Worm (Caenorhabditis elegans): ENCODE measurements around the gene ssp-35.

Gene ssp-35

DNA sequence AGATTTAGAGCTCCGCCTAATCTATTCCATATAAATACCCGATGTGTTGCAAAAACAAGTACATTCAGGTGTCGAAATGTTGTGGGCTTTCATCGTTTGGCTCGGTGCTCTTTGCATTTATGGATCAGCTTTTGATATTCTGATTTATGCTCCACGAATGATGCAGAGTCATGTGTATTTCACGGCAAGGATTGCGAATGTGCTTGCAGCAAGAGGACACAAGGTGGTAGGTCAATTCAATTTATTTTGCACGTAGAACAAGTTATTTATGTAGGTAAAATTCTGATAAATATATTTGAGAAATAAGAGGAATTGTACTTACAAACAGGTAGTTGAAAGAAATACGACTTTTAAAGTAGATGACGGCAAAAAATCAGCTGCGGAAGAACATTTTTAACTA, 4.7 kb downstream of the ssp-35 start, which contains the start of gene ugt-56:
Gene ugt-56 (plus strand): TSS at position 61 of the 400 bp plus-strand sequence.
- TF ChIP-seq dsc-1 (tag; optimal IDR thresholded peaks at IDR 0.05) = peak; percentile 40
- TF ChIP-seq lsy-2 (tag; optimal IDR thresholded peaks at IDR 0.05) = no peak
- TF ChIP-seq pax-3 (tag; optimal IDR thresholded peaks at IDR 0.05) = peak; percentile 28
- peak; percentile 13 for TF ChIP-seq fkh-8 (tag; optimal IDR thresholded peaks at IDR 0.05)

DNA sequence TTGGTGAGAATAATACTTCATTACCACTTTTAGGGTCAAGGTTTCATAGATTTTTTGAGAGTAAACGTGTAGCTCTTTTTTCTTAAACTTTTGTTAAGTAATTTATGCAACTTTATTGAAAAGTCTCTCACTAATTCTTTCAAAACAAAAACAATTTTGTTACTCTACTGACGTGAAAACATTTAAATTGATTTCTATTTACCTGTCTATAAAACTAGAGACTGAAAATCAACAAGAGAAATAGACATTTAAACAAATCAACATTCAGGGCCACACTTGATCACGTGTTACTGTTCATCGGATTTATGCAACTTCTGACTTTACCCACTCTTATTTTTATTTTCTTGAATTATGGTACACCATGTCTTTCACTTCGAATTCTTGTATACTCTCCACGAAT, 7.2 kb downstream of the ssp-35 start, which contains the start of gene ugt-55:
Gene ugt-55 (plus strand): TSS at position 301 of the 400 bp plus-strand sequence.
- TF ChIP-seq nhr-85 (tag) (peak; percentile 45), mdl-1 (tag; optimal IDR thresholded peaks at IDR 0.05) (no peak), lir-3 (tag; optimal IDR thresholded peaks at IDR 0.05; ENCODE audit: poor library complexity) (no peak), nhr-71 (tag; optimal IDR thresholded peaks at IDR 0.05) (no peak), lin-15B (tag; optimal IDR thresholded peaks at IDR 0.05) (no peak), snu-23 (GFP tag; optimal IDR thresholded peaks at IDR 0.05) (no peak)

DNA sequence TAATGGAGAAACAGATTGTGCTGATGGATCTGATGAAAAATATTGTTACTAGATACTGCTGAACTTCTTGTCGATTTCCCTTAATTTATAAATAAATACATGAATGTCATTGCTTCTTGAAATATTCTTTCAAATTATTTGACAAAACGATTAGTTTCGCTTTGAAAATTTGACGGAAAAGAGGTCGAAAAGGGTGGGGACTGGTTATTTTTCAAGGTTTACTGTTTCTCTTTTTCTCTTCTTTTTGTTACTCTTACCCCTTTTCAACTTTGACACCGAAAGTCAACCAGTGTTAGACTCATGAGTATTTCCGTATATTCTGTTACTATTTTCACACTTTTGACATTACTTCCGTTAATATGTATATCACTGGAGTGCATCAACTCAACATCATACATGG, 8.3 kb downstream of the ssp-35 start, which contains the start of gene T04H1.12:
Gene T04H1.12 (plus strand): TSS at position 301 of the 400 bp plus-strand sequence.
- TF ChIP-seq nhr-12 (tag; optimal IDR thresholded peaks at IDR 0.05) = no peak
- no peak for TF ChIP-seq C34B4.2 (tag; optimal IDR thresholded peaks at IDR 0.05)
- no peak for TF ChIP-seq rnt-1 (tag; optimal IDR thresholded peaks at IDR 0.05)
- no peak for TF ChIP-seq efl-3 (GFP tag; optimal IDR thresholded peaks at IDR 0.05)
- no peak for TF ChIP-seq zip-4 (GFP tag; optimal IDR thresholded peaks at IDR 0.05)

DNA sequence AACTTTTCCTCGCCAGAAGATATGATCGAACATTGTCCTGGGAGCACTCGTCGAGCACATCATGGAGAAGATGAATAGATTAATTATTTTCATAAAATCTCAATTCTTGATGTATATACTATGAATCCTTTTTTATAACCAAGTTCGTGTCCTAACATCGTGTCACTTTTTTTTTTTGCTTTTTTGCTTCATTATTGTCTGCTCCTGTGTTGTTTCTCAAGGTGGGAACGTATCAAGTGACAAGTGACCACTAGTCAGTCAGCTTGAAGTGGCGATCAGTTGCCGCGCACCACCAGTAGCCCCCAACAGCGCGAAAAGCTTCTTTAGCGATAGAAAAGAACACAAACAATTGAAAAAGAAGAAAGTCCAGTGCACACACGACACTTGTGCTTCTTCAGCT, 11.4 kb downstream of the ssp-35 start, which contains the start of gene lrx-1:
Gene lrx-1 (plus strand): TSS at position 301 of the 400 bp plus-strand sequence.
- TF ChIP-seq C34B4.2 (tag; optimal IDR thresholded peaks at IDR 0.05) (no peak), nhr-12 (tag; optimal IDR thresholded peaks at IDR 0.05) (no peak), lsy-2 (tag; optimal IDR thresholded peaks at IDR 0.05) (no peak), C04F5.9 (tag; optimal IDR thresholded peaks at IDR 0.05) (no peak)

DNA sequence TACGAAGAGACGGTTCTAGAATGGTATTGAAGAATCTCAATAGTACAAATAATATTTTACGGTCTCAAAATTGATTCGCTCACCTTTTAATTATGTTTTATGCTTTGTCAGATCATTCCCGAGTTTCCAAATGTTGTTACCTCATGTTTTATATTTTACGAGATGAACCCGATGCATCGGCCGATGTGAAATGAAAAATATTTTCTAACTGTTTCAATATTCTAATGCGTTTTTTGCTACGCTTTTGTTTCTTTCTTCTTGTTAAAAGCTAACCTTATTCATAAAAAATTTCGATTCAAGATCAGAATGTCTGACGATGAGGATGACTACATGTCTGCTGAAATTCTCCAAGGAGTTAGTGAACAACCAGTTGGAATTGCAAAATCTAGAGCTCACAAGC, 12.6 kb downstream of the ssp-35 start, which contains the start of gene T04H1.5:
Gene T04H1.5 (plus strand): TSS at position 301 of the 400 bp plus-strand sequence.
- no peak for TF ChIP-seq nhr-12 (tag; optimal IDR thresholded peaks at IDR 0.05)
- TF ChIP-seq C04F5.9 (tag; optimal IDR thresholded peaks at IDR 0.05) = no peak
- TF ChIP-seq skn-1 (tag; optimal IDR thresholded peaks at IDR 0.05) = no peak
- no peak for TF ChIP-seq pax-3 (tag; optimal IDR thresholded peaks at IDR 0.05)
- TF ChIP-seq nhr-77 (tag; optimal IDR thresholded peaks at IDR 0.05) = no peak
- no peak for TF ChIP-seq nhr-47 (tag; optimal IDR thresholded peaks at IDR 0.05)
- TF ChIP-seq sox-4 (tag; optimal IDR thresholded peaks at IDR 0.05) = no peak
- no peak for TF ChIP-seq lin-14 (GFP tag; optimal IDR thresholded peaks at IDR 0.05)
- TF ChIP-seq hpl-2 (GFP tag; optimal IDR thresholded peaks at IDR 0.05) = no peak
- TF ChIP-seq fkh-8 (tag; optimal IDR thresholded peaks at IDR 0.05) = no peak
- no peak for TF ChIP-seq ceh-82 (tag; optimal IDR thresholded peaks at IDR 0.05)
- TF ChIP-seq unc-62 (GFP tag; optimal IDR thresholded peaks at IDR 0.05) = no peak
- TF ChIP-seq tlp-1 (tag; optimal IDR thresholded peaks at IDR 0.05) = no peak
- TF ChIP-seq aha-1 (tag; optimal IDR thresholded peaks at IDR 0.05) = no peak

DNA sequence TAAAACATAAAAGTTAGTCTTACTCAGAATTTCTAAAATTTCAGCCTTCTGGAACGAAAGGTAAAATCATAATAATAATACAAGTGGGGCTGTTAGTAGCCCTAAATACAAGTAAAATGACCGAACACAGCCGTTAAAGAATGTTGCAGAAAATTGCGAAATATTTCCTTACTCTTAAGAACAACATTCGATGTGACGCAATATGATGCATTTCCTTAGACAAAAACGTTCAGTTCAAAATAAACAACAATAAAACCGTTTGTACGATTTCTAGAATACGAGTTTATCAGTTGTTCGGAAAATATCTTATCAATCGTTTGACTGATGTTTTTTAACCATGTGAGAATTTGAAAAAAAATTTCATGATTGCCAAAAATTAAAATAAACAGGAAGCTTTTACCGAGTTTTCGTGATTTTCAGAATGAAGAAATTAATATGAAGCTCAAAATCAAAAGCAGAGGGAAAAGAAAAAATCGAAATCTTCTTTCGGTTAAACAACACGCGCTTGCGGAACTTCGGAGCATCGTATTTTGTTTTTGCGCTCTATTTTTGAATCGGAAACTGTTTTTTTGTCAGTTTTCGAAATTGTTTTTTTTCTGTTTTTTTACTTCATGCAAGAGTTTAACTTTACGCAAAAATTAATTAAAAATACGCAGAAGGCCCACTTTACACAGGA, 17.7 kb downstream of the ssp-35 start:
- TF ChIP-seq hlh-4 (tag; optimal IDR thresholded peaks at IDR 0.05) (no peak), irx-1 (tag; optimal IDR thresholded peaks at IDR 0.05) (no peak), ceh-8 (GFP tag; optimal IDR thresholded peaks at IDR 0.05) (no peak), lsy-2 (tag; optimal IDR thresholded peaks at IDR 0.05) (no peak), nhr-47 (tag; optimal IDR thresholded peaks at IDR 0.05) (no peak), dpl-1 (GFP tag; optimal IDR thresholded peaks at IDR 0.05) (peak; percentile 45 to 81 (median 74)), efl-1 (optimal IDR thresholded peaks at IDR 0.05) (peak; percentile 19 to 75), efl-1 (GFP tag; optimal IDR thresholded peaks at IDR 0.05 in 1 of 2) (peak; percentile 82 to 98), nhr-85 (tag) (peak; percentile 64), skn-1 (tag; optimal IDR thresholded peaks at IDR 0.05) (peak; percentile 36), blmp-1 (tag; optimal IDR thresholded peaks at IDR 0.05) (peak; percentile 36), egl-27 (tag; optimal IDR thresholded peaks at IDR 0.05) (no peak), ama-1 (optimal IDR thresholded peaks at IDR 0.05) (no peak), lin-35 (GFP tag; optimal IDR thresholded peaks at IDR 0.05) (peak; percentile 55 to 86), snu-23 (GFP tag; optimal IDR thresholded peaks at IDR 0.05) (peak; percentile 37), mep-1 (tag; optimal IDR thresholded peaks at IDR 0.05) (peak; percentile 25), F16B12.6 (tag; optimal IDR thresholded peaks at IDR 0.05) (no peak), nhr-28 (tag; optimal IDR thresholded peaks at IDR 0.05) (no peak), mdl-1 (tag; optimal IDR thresholded peaks at IDR 0.05) (no peak), nhr-237 (tag; optimal IDR thresholded peaks at IDR 0.05) (no peak), C16A3.4 (tag; optimal IDR thresholded peaks at IDR 0.05) (no peak), unc-30 (tag; optimal IDR thresholded peaks at IDR 0.05) (no peak)

Measured in whole organism, L1 larva.